Worm (Caenorhabditis elegans) whole organism, mixed stage, embryonic: ENCODE results near the gene srx-44.

Experiments used
- ces-1 ChIP-seq: fragments of 150-350 bp; optimal IDR thresholded peaks from 2 replicates; lab custom pipeline; 2014; ENCODE audit warnings: missing biosample characterization, missing genetic modification reagents, missing genetic modification characterization
- cnd-1 ChIP-seq: fragments of 200-800 bp; sonication (Bioruptor generic); optimal IDR thresholded peaks from 2 replicates; lab custom pipeline; 2018; ENCODE audit warnings: mild to moderate bottlenecking, missing genetic modification characterization, missing compliant biosample characterization
- elt-1 ChIP-seq: sonication (generic microtip); optimal IDR thresholded peaks from 2 replicates; lab custom pipeline; 2017; ENCODE audit warnings: missing genetic modification characterization, mild to moderate bottlenecking, missing compliant biosample characterization, antibody characterized with exemption, moderate library complexity, borderline replicate concordance; ENCODE audit not compliant: insufficient read depth
- nhr-76 ChIP-seq: sonication (generic microtip); optimal IDR thresholded peaks from 2 replicates; lab custom pipeline; 2017; ENCODE audit warnings: missing biosample characterization, missing genetic modification characterization
- unc-62 ChIP-seq: fragments of 150-350 bp; optimal IDR thresholded peaks from 2 replicates; lab custom pipeline; 2014; ENCODE audit warnings: missing biosample characterization, missing genetic modification reagents, missing genetic modification characterization

ce11 chrV:15972484-15972883 is 47.7 kb upstream of the srx-44 start, which contains the start of gene sru-23:
- TF ChIP-seq nhr-76 (no peak), cnd-1 (tag; lab: Kevin White, UChicago) (no peak), ces-1 (no peak), elt-1 (tag; lab: Kevin White, UChicago) (no peak), unc-62 (GFP tag; lab: Kevin White, UChicago) (no peak)
